Worm (Caenorhabditis elegans): Measurements from ENCODE around the gene F22B3.8.

ce11 chrIV:11474067-11474466, 49.3 kb upstream of the F22B3.8 start:
- TF ChIP-seq ref-1 (GFP tag; conservative IDR thresholded peaks at IDR 0.05) (peak; percentile 91), ztf-29 (GFP tag; IDR thresholded peaks at IDR 0.05) (peak; percentile 94), T22C8.4 (GFP tag; IDR thresholded peaks at IDR 0.05) (peak; percentile 86), med-1 (GFP tag; optimal IDR thresholded peaks at IDR 0.05; ENCODE audit: insufficient read depth) (peak; percentile 78), cog-1 (tag; optimal IDR thresholded peaks at IDR 0.05) (peak; percentile 90), flt-1 (GFP tag; IDR thresholded peaks at IDR 0.05) (peak; percentile 96), klf-2 (GFP tag; conservative IDR thresholded peaks at IDR 0.05) (peak; percentile 96), ztf-23 (GFP tag; IDR thresholded peaks at IDR 0.05) (peak; percentile 95), tab-1 (GFP tag; IDR thresholded peaks at IDR 0.05) (peak; percentile 96)

Data from whole organism, midembryonic.